Worm (Caenorhabditis elegans) whole organism, mixed stage, embryonic: ENCODE measurements around the gene ccdc-47.

ENCODE experiments used
- ceh-43 ChIP-seq: fragments of 200-800 bp; sonication (Bioruptor generic); optimal IDR thresholded peaks from 2 replicates; lab custom pipeline; 2018; ENCODE audit warnings: mild to moderate bottlenecking, missing genetic modification characterization, moderate library complexity, missing compliant biosample characterization
- ces-1 ChIP-seq: fragments of 150-350 bp; optimal IDR thresholded peaks from 2 replicates; lab custom pipeline; 2014; ENCODE audit warnings: missing biosample characterization, missing genetic modification reagents, missing genetic modification characterization
- drap-1 ChIP-seq: fragments of 200-800 bp; sonication (Bioruptor generic); optimal IDR thresholded peaks from 3 replicates; lab custom pipeline; 2018; ENCODE audit warnings: mild to moderate bottlenecking, missing genetic modification characterization, missing compliant biosample characterization
- lin-32 ChIP-seq: fragments of 200-800 bp; sonication (Bioruptor generic); optimal IDR thresholded peaks from 2 replicates; lab custom pipeline; 2018; ENCODE audit warnings: mild to moderate bottlenecking, missing genetic modification characterization, missing compliant biosample characterization
- lsy-2 ChIP-seq: fragments of 150-350 bp; optimal IDR thresholded peaks from 2 replicates; lab custom pipeline; 2014; ENCODE audit warnings: missing biosample characterization, missing genetic modification characterization
- nhr-12 ChIP-seq: fragments of 150-350 bp; optimal IDR thresholded peaks from 2 replicates; lab custom pipeline; 2014; ENCODE audit warnings: missing biosample characterization, missing genetic modification characterization
- nhr-237 ChIP-seq: fragments of 150-350 bp; optimal IDR thresholded peaks from 2 replicates; lab custom pipeline; 2014; ENCODE audit warnings: missing biosample characterization, missing genetic modification characterization
- nhr-76 ChIP-seq: sonication (generic microtip); optimal IDR thresholded peaks from 2 replicates; lab custom pipeline; 2017; ENCODE audit warnings: missing biosample characterization, missing genetic modification characterization
- pha-4 ChIP-seq: fragments of 150-350 bp; optimal IDR thresholded peaks from 2 replicates; lab custom pipeline; 2018; ENCODE audit warnings: missing biosample characterization, missing genetic modification reagents, missing genetic modification characterization
- snpc-4 ChIP-seq: fragments of 150-350 bp; optimal IDR thresholded peaks from 2 replicates; lab custom pipeline; 2014; ENCODE audit warnings: missing biosample characterization, missing genetic modification characterization
- unc-62 ChIP-seq: fragments of 150-350 bp; optimal IDR thresholded peaks from 2 replicates; lab custom pipeline; 2014; ENCODE audit warnings: missing biosample characterization, missing genetic modification reagents, missing genetic modification characterization
- ztf-11 ChIP-seq: fragments of 150-350 bp; optimal IDR thresholded peaks from 2 replicates; lab custom pipeline; 2014; ENCODE audit warnings: missing biosample characterization, missing genetic modification characterization

- TF ChIP-seq drap-1 (GFP tag; lab: Kevin White, UChicago) (no peak), nhr-12 (tag; lab: Kevin White, UChicago) (no peak), lsy-2 (tag; lab: Kevin White, UChicago) (no peak), ceh-43 (GFP tag; lab: Kevin White, UChicago) (no peak), nhr-76 (tag; lab: Kevin White, UChicago) (no peak), unc-62 (GFP tag; lab: Kevin White, UChicago) (no peak), pha-4 (tag; lab: Kevin White, UChicago) (no peak), lin-32 (no peak), snpc-4 (tag; lab: Kevin White, UChicago) (no peak), ztf-11 (tag; lab: Kevin White, UChicago) (no peak), ces-1 (GFP tag; lab: Kevin White, UChicago) (no peak), nhr-237 (tag; lab: Kevin White, UChicago) (no peak)
These were observed 41.1 kb downstream of the ccdc-47 start for ce11 chrIII:3957850-3958249.
